Worm (Caenorhabditis elegans) whole organism, midembryonic: ENCODE results near the gene lgc-28.

ENCODE experiments used
- T22C8.4 ChIP-seq: fragments of 200-800 bp; sonication (Bioruptor generic); IDR thresholded peaks from 2 replicates; pipeline ENCODE4 v1.3.6; 2022; ENCODE audit warnings: missing genetic modification characterization, missing compliant biosample characterization
- cog-1 ChIP-seq: sonication (generic microtip); optimal IDR thresholded peaks from 2 replicates; lab custom pipeline; 2016; ENCODE audit warnings: missing genetic modification characterization, missing compliant biosample characterization
- flt-1 ChIP-seq: fragments of 200-800 bp; sonication (Bioruptor generic); IDR thresholded peaks from 2 replicates; pipeline ENCODE4 v1.3.6; 2022; ENCODE audit warnings: missing genetic modification characterization, missing compliant biosample characterization
- klf-2 ChIP-seq: fragments of 200-800 bp; sonication (Bioruptor generic); conservative IDR thresholded peaks from 2 replicates; pipeline ENCODE4 v1.3.6; 2022; ENCODE audit warnings: missing genetic modification reagents, missing genetic modification characterization, missing compliant biosample characterization
- med-1 ChIP-seq: sonication (generic microtip); optimal IDR thresholded peaks from 2 replicates; lab custom pipeline; 2017; ENCODE audit warnings: missing genetic modification characterization, mild to moderate bottlenecking, missing compliant biosample characterization, antibody characterized with exemption, missing genetic modification reagents; ENCODE audit not compliant: insufficient read depth

- TF ChIP-seq flt-1: no peak
- no peak for TF ChIP-seq cog-1 (tag; lab: Kevin White, UChicago)
- TF ChIP-seq med-1 (GFP tag; lab: Kevin White, UChicago): no peak
- no peak for TF ChIP-seq T22C8.4 (GFP tag; lab: Robert Waterston, UW)
- TF ChIP-seq klf-2 (GFP tag; lab: Robert Waterston, UW): no peak
These were observed 13.2 kb downstream of the lgc-28 start, which contains the start of gene F22E5.9 for ce11 chrII:2638062-2638461.
